Worm (Caenorhabditis elegans) whole organism, mixed stage, embryonic: ENCODE results near the gene frpr-21.
A peak's percentile ranks its signal among the peaks of the same experiment; 100 is the strongest.

ENCODE experiments used
- M03D4.4 ChIP-seq: sonication (generic microtip); optimal IDR thresholded peaks from 2 replicates; lab custom pipeline; 2017; ENCODE audit warnings: mild to moderate bottlenecking, missing genetic modification characterization, missing compliant biosample characterization
- bed-3 ChIP-seq: fragments of 200-800 bp; sonication (Bioruptor generic); optimal IDR thresholded peaks from 3 replicates; lab custom pipeline; 2018; ENCODE audit warnings: mild to moderate bottlenecking, missing genetic modification characterization, moderate library complexity, missing compliant biosample characterization
- ceh-39 ChIP-seq: fragments of 150-350 bp; optimal IDR thresholded peaks from 2 replicates; lab custom pipeline; 2014; ENCODE audit warnings: missing biosample characterization, missing genetic modification characterization
- ceh-43 ChIP-seq: fragments of 200-800 bp; sonication (Bioruptor generic); optimal IDR thresholded peaks from 2 replicates; lab custom pipeline; 2018; ENCODE audit warnings: mild to moderate bottlenecking, missing genetic modification characterization, moderate library complexity, missing compliant biosample characterization
- ceh-83 ChIP-seq: fragments of 200-800 bp; sonication (Bioruptor generic); optimal IDR thresholded peaks from 2 replicates; lab custom pipeline; 2018; ENCODE audit warnings: mild to moderate bottlenecking, missing genetic modification characterization, missing compliant biosample characterization
- ces-1 ChIP-seq: fragments of 150-350 bp; optimal IDR thresholded peaks from 2 replicates; lab custom pipeline; 2014; ENCODE audit warnings: missing biosample characterization, missing genetic modification reagents, missing genetic modification characterization
- cnd-1 ChIP-seq: fragments of 200-800 bp; sonication (Bioruptor generic); optimal IDR thresholded peaks from 2 replicates; lab custom pipeline; 2018; ENCODE audit warnings: mild to moderate bottlenecking, missing genetic modification characterization, missing compliant biosample characterization
- drap-1 ChIP-seq: fragments of 200-800 bp; sonication (Bioruptor generic); optimal IDR thresholded peaks from 3 replicates; lab custom pipeline; 2018; ENCODE audit warnings: mild to moderate bottlenecking, missing genetic modification characterization, missing compliant biosample characterization
- elt-1 ChIP-seq: sonication (generic microtip); optimal IDR thresholded peaks from 2 replicates; lab custom pipeline; 2017; ENCODE audit warnings: missing genetic modification characterization, mild to moderate bottlenecking, missing compliant biosample characterization, antibody characterized with exemption, moderate library complexity, borderline replicate concordance; ENCODE audit not compliant: insufficient read depth
- elt-3 ChIP-seq: fragments of 150-350 bp; optimal IDR thresholded peaks from 2 replicates; lab custom pipeline; 2014; ENCODE audit warnings: missing biosample characterization, missing genetic modification characterization
- flh-1 ChIP-seq: fragments of 200-800 bp; sonication (Bioruptor generic); optimal IDR thresholded peaks from 2 replicates; lab custom pipeline; 2018; ENCODE audit warnings: mild to moderate bottlenecking, missing genetic modification characterization, moderate library complexity, missing compliant biosample characterization
- ham-2 ChIP-seq: fragments of 200-800 bp; sonication (Bioruptor generic); optimal IDR thresholded peaks from 2 replicates; lab custom pipeline; 2018; ENCODE audit warnings: mild to moderate bottlenecking, missing genetic modification characterization, missing compliant biosample characterization
- hlh-1 ChIP-seq: fragments of 150-350 bp; optimal IDR thresholded peaks from 2 replicates; lab custom pipeline; 2014; ENCODE audit warnings: missing biosample characterization, missing genetic modification reagents, missing genetic modification characterization
- lin-13 ChIP-seq: fragments of 150-350 bp; optimal IDR thresholded peaks from 2 replicates; lab custom pipeline; 2014; ENCODE audit warnings: missing biosample characterization, missing genetic modification characterization
- lin-32 ChIP-seq: fragments of 200-800 bp; sonication (Bioruptor generic); optimal IDR thresholded peaks from 2 replicates; lab custom pipeline; 2018; ENCODE audit warnings: mild to moderate bottlenecking, missing genetic modification characterization, missing compliant biosample characterization
- lsy-2 ChIP-seq: fragments of 150-350 bp; optimal IDR thresholded peaks from 2 replicates; lab custom pipeline; 2014; ENCODE audit warnings: missing biosample characterization, missing genetic modification characterization
- mab-5 ChIP-seq: fragments of 150-350 bp; optimal IDR thresholded peaks from 2 replicates; lab custom pipeline; 2014; ENCODE audit warnings: missing biosample characterization, missing genetic modification characterization
- mep-1 ChIP-seq: fragments of 150-350 bp; optimal IDR thresholded peaks from 2 replicates; lab custom pipeline; 2017; ENCODE audit warnings: missing biosample characterization, missing genetic modification reagents, missing genetic modification characterization, inconsistent platforms
- mls-2 ChIP-seq: sonication (generic microtip); optimal IDR thresholded peaks from 2 replicates; lab custom pipeline; 2016; ENCODE audit warnings: mild to moderate bottlenecking, missing genetic modification characterization, moderate library complexity, missing compliant biosample characterization
- nhr-12 ChIP-seq: fragments of 150-350 bp; optimal IDR thresholded peaks from 2 replicates; lab custom pipeline; 2014; ENCODE audit warnings: missing biosample characterization, missing genetic modification characterization
- nhr-2 ChIP-seq: fragments of 150-350 bp; optimal IDR thresholded peaks from 2 replicates; lab custom pipeline; 2014; ENCODE audit warnings: missing biosample characterization, missing genetic modification characterization
- nhr-237 ChIP-seq: fragments of 150-350 bp; optimal IDR thresholded peaks from 2 replicates; lab custom pipeline; 2014; ENCODE audit warnings: missing biosample characterization, missing genetic modification characterization
- nhr-28 ChIP-seq: fragments of 150-350 bp; optimal IDR thresholded peaks from 2 replicates; lab custom pipeline; 2014; ENCODE audit warnings: missing biosample characterization, missing genetic modification characterization
- nhr-76 ChIP-seq: sonication (generic microtip); optimal IDR thresholded peaks from 2 replicates; lab custom pipeline; 2017; ENCODE audit warnings: missing biosample characterization, missing genetic modification characterization
- pha-4 ChIP-seq: fragments of 150-350 bp; optimal IDR thresholded peaks from 2 replicates; lab custom pipeline; 2018; ENCODE audit warnings: missing biosample characterization, missing genetic modification reagents, missing genetic modification characterization
- sem-2 ChIP-seq: fragments of 200-800 bp; sonication (Bioruptor generic); optimal IDR thresholded peaks from 2 replicates; lab custom pipeline; 2018; ENCODE audit warnings: mild to moderate bottlenecking, missing genetic modification characterization, missing compliant biosample characterization
- snpc-4 ChIP-seq: fragments of 150-350 bp; optimal IDR thresholded peaks from 2 replicates; lab custom pipeline; 2014; ENCODE audit warnings: missing biosample characterization, missing genetic modification characterization
- sptf-1 ChIP-seq: sonication (generic microtip); optimal IDR thresholded peaks from 2 replicates; lab custom pipeline; 2017; ENCODE audit warnings: mild to moderate bottlenecking, missing genetic modification characterization, moderate library complexity, missing compliant biosample characterization
- tbx-8 ChIP-seq: fragments of 200-800 bp; sonication (Bioruptor generic); optimal IDR thresholded peaks from 2 replicates; lab custom pipeline; 2018; ENCODE audit warnings: mild to moderate bottlenecking, missing genetic modification characterization, moderate library complexity, missing compliant biosample characterization
- unc-120 ChIP-seq: sonication (generic microtip); optimal IDR thresholded peaks from 2 replicates; lab custom pipeline; 2017; ENCODE audit warnings: missing genetic modification characterization, missing compliant biosample characterization; ENCODE audit not compliant: poor library complexity, severe bottlenecking
- unc-39 ChIP-seq: fragments of 150-350 bp; optimal IDR thresholded peaks from 2 replicates; lab custom pipeline; 2014; ENCODE audit warnings: missing biosample characterization, missing genetic modification characterization
- unc-62 ChIP-seq: fragments of 150-350 bp; optimal IDR thresholded peaks from 2 replicates; lab custom pipeline; 2014; ENCODE audit warnings: missing biosample characterization, missing genetic modification reagents, missing genetic modification characterization
- zip-8 ChIP-seq: fragments of 150-350 bp; optimal IDR thresholded peaks from 2 replicates; lab custom pipeline; 2014; ENCODE audit warnings: missing biosample characterization, missing genetic modification characterization
- ztf-11 ChIP-seq: fragments of 150-350 bp; optimal IDR thresholded peaks from 2 replicates; lab custom pipeline; 2014; ENCODE audit warnings: missing biosample characterization, missing genetic modification characterization

Gene frpr-21

ce11 chrII:10384680-10385383, 37.0 kb downstream of the frpr-21 start, which contains the start of gene ztf-27:
ztf-27 (plus strand) TSS chrII:10385333.
- TF ChIP-seq unc-62 (GFP tag; lab: Kevin White, UChicago) (no peak), pha-4 (no peak), lsy-2 (no peak), ham-2 (GFP tag; lab: Kevin White, UChicago) (no peak), ceh-83 (GFP tag; lab: Kevin White, UChicago) (no peak), sptf-1 (peak; percentile 37), nhr-237 (tag; lab: Kevin White, UChicago) (peak; percentile 41), mls-2 (tag; lab: Kevin White, UChicago) (no peak), ztf-11 (no peak), ces-1 (GFP tag; lab: Kevin White, UChicago) (no peak), hlh-1 (tag; lab: Kevin White, UChicago) (no peak), nhr-12 (tag; lab: Kevin White, UChicago) (no peak), unc-39 (tag; lab: Kevin White, UChicago) (no peak), unc-120 (tag; lab: Kevin White, UChicago) (peak; percentile 75), lin-13 (no peak)

DNA sequence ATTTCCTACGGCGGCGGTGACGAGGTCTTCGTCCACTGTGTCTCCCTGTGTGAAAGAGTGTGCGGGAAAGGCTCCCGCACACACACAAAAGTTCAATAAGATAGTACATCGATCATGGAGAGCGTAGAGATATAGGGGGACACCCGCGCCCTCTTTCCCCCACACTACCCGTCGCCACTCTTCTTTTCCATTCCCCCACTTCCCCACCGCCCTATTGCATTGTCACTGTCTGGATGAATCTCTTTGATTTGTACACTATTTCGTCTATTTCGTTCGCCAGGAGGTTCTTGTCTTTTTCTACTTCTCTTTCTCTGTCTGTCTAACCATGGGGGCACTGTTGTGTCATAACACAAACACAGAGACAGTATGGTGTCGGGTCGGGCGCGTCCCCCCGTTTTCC, 39.6 kb downstream of the frpr-21 start:
- TF ChIP-seq hlh-1 (tag; lab: Kevin White, UChicago): no peak
- no peak for TF ChIP-seq sem-2 (GFP tag; lab: Kevin White, UChicago)
- TF ChIP-seq ceh-43 (GFP tag; lab: Kevin White, UChicago): no peak
- TF ChIP-seq elt-3 (tag; lab: Kevin White, UChicago): no peak
- TF ChIP-seq ham-2 (GFP tag; lab: Kevin White, UChicago): no peak
- TF ChIP-seq elt-1 (tag; lab: Kevin White, UChicago): no peak
- TF ChIP-seq cnd-1 (tag; lab: Kevin White, UChicago): no peak
- no peak for TF ChIP-seq ceh-83 (GFP tag; lab: Kevin White, UChicago)
- no peak for TF ChIP-seq lsy-2
- TF ChIP-seq M03D4.4 (tag; lab: Kevin White, UChicago): no peak
- TF ChIP-seq zip-8 (tag; lab: Kevin White, UChicago): no peak
- no peak for TF ChIP-seq drap-1 (GFP tag; lab: Kevin White, UChicago)
- TF ChIP-seq mab-5 (tag; lab: Kevin White, UChicago): no peak
- no peak for TF ChIP-seq unc-62 (GFP tag; lab: Kevin White, UChicago)
- peak; percentile 34 for TF ChIP-seq mls-2 (tag; lab: Kevin White, UChicago)
- no peak for TF ChIP-seq nhr-2
- TF ChIP-seq flh-1 (GFP tag; lab: Kevin White, UChicago): no peak
- no peak for TF ChIP-seq ceh-39 (tag; lab: Kevin White, UChicago)
- peak; percentile 17 for TF ChIP-seq mep-1 (tag; lab: Kevin White, UChicago)
- TF ChIP-seq ztf-11: no peak
- TF ChIP-seq lin-13: no peak
- TF ChIP-seq unc-39 (tag; lab: Kevin White, UChicago): no peak
- TF ChIP-seq nhr-28 (tag; lab: Kevin White, UChicago): no peak
- no peak for TF ChIP-seq sptf-1
- TF ChIP-seq nhr-237 (tag; lab: Kevin White, UChicago): peak; percentile 48
- peak; percentile 54 for TF ChIP-seq unc-120 (tag; lab: Kevin White, UChicago)
- TF ChIP-seq bed-3 (GFP tag; lab: Kevin White, UChicago): no peak
- no peak for TF ChIP-seq lin-32 (GFP tag; lab: Kevin White, UChicago)
- no peak for TF ChIP-seq nhr-76 (tag; lab: Kevin White, UChicago)
- TF ChIP-seq snpc-4 (tag; lab: Kevin White, UChicago): no peak
- TF ChIP-seq, all 35 proteins: peak for 4

DNA sequence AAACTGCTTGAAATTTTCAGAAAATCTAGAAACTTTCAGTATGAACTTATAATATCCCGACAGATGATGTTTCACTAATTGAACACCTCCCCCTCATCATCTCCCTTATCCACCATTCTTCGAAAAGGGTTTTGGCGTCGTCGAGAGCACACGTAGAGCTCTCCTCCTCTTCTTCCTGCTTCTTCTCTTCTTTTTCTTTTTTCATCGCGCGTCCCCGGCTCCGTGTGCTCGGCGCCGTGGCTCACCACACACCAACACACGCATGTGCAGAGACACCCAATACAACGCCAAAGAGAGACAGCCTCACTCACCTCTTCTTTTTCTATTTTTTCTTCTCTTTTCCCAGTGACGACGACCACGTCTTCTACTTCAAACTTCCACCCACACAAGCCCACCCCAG, 42.3 kb downstream of the frpr-21 start:
- TF ChIP-seq sptf-1: no peak
- TF ChIP-seq hlh-1 (tag; lab: Kevin White, UChicago): no peak
- no peak for TF ChIP-seq nhr-2
- no peak for TF ChIP-seq ces-1 (GFP tag; lab: Kevin White, UChicago)
- no peak for TF ChIP-seq ceh-83 (GFP tag; lab: Kevin White, UChicago)
- no peak for TF ChIP-seq ceh-43 (GFP tag; lab: Kevin White, UChicago)
- no peak for TF ChIP-seq unc-62 (GFP tag; lab: Kevin White, UChicago)
- no peak for TF ChIP-seq unc-39 (tag; lab: Kevin White, UChicago)
- TF ChIP-seq M03D4.4 (tag; lab: Kevin White, UChicago): no peak
- TF ChIP-seq tbx-8 (GFP tag; lab: Kevin White, UChicago): no peak
- no peak for TF ChIP-seq elt-1 (tag; lab: Kevin White, UChicago)
- no peak for TF ChIP-seq flh-1 (GFP tag; lab: Kevin White, UChicago)
- TF ChIP-seq lin-13: no peak
- TF ChIP-seq lsy-2: no peak
- no peak for TF ChIP-seq nhr-237 (tag; lab: Kevin White, UChicago)
- no peak for TF ChIP-seq zip-8 (tag; lab: Kevin White, UChicago)
- TF ChIP-seq mab-5 (tag; lab: Kevin White, UChicago): no peak
- TF ChIP-seq unc-120 (tag; lab: Kevin White, UChicago): no peak
- no peak for TF ChIP-seq bed-3 (GFP tag; lab: Kevin White, UChicago)
- TF ChIP-seq ceh-39 (tag; lab: Kevin White, UChicago): no peak
